Fruit fly (Drosophila melanogaster): ENCODE data around the gene Pxt.
A peak's percentile ranks its signal among the peaks of the same experiment; 100 is the strongest.

Pxt gene

DNA sequence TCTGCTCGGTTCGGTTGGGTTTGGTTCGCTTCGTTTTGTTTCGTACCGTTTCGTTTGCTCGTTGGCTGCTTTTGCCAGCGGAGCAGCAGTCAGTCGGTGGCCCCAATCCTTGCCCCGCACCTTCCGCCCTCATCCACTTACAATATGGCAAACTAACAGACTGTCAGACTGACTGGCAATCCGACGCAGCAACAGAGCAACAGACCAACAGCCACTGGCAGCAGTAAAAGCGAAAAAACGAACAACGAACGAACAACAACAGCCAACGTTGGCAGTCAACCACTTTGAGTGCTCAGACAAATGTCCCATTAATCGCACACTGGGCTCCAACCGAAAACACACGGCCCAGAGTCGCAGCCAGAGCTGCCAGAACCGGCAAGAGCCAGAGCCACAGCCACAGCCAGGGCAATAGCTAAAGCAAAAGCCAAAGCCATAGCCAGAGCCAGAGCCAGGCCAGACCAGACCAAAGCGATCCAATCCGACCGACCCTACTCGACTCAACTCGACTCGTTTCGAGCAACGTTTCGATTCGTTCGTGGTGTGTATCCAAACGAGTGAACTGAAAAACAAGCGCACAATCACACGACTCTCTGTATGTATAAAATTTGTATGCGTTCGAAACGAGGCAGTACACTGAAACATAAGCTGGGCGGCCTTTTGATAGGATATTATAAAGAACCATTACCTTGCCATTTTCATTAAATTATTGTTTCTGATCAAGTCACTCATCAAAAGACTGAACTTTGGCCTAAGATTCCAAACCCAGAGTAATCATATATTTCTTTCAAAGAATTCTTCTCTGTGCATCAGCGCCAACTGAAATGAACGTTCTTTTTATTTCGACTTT, 15.3 kb upstream of the Pxt start (continued):
- TF ChIP-seq Scr (GFP tag; IDR thresholded peaks at IDR 0.05; ENCODE audit: partially characterized antibody) (no peak), maf-S (GFP tag; optimal IDR thresholded peaks at IDR 0.05) (peak; percentile 99), fd64A (GFP tag; optimal IDR thresholded peaks at IDR 0.05) (peak; percentile 97), chm (GFP tag; IDR thresholded peaks at IDR 0.05) (peak; percentile 99), C15 (GFP tag; IDR thresholded peaks at IDR 0.05) (peak; percentile 97), Dbx (GFP tag; IDR thresholded peaks at IDR 0.05) (peak; percentile 99), CG2120 (GFP tag; optimal IDR thresholded peaks at IDR 0.05) (peak; percentile 99), TFAM (GFP tag; optimal IDR thresholded peaks at IDR 0.05) (peak; percentile 92), gro (GFP tag; optimal IDR thresholded peaks at IDR 0.05) (peak; percentile 99), sqz (GFP tag; optimal IDR thresholded peaks at IDR 0.05) (peak; percentile 96), Dip3 (GFP tag; optimal IDR thresholded peaks at IDR 0.05) (peak; percentile 99), fu2 (GFP tag; optimal IDR thresholded peaks at IDR 0.05) (peak; percentile 99), Optix (GFP tag; IDR thresholded peaks at IDR 0.05) (peak; percentile 99), pita (GFP tag; optimal IDR thresholded peaks at IDR 0.05) (no peak), CG10274 (GFP tag; optimal IDR thresholded peaks at IDR 0.05) (peak; percentile 93), az2 (GFP tag; optimal IDR thresholded peaks at IDR 0.05) (peak; percentile 99), ase (GFP tag; IDR thresholded peaks at IDR 0.05) (peak; percentile 99), z (GFP tag; IDR thresholded peaks at IDR 0.05) (peak; percentile 76; the same call in 2 of the 3 replicates), ap (GFP tag; IDR thresholded peaks at IDR 0.05) (peak; percentile 99), pb (GFP tag; optimal IDR thresholded peaks at IDR 0.05) (peak; percentile 99), CG34376 (GFP tag; optimal IDR thresholded peaks at IDR 0.05) (peak; percentile 92), CG3838 (GFP tag; optimal IDR thresholded peaks at IDR 0.05) (peak; percentile 96), jing (GFP tag; optimal IDR thresholded peaks at IDR 0.05) (peak; percentile 99), Gsc (GFP tag; IDR thresholded peaks at IDR 0.05) (peak; percentile 97), HmgZ (tag; optimal IDR thresholded peaks at IDR 0.05) (peak; percentile 98), hb (GFP tag; IDR thresholded peaks at IDR 0.05; ENCODE audit: partially characterized antibody) (no peak), CG17612 (GFP tag; IDR thresholded peaks at IDR 0.05) (peak; percentile 98), eve (GFP tag; optimal IDR thresholded peaks at IDR 0.05) (no peak), CG1233 (GFP tag; optimal IDR thresholded peaks at IDR 0.05) (peak; percentile 98), CG10959 (GFP tag; IDR thresholded peaks at IDR 0.05) (peak; percentile 96), Six4 (GFP tag; optimal IDR thresholded peaks at IDR 0.05) (peak; percentile 99), kay (GFP tag; optimal IDR thresholded peaks at IDR 0.05) (peak; percentile 99), CG3726 (GFP tag; IDR thresholded peaks at IDR 0.05) (peak; percentile 99), dmrt11E (tag; optimal IDR thresholded peaks at IDR 0.05) (peak; percentile 98), p53 (GFP tag; optimal IDR thresholded peaks at IDR 0.05) (peak; percentile 97), Neu2 (GFP tag; optimal IDR thresholded peaks at IDR 0.05; ENCODE audit: borderline replicate concordance) (peak; percentile 90), nom (GFP tag; optimal IDR thresholded peaks at IDR 0.05) (peak; percentile 99), gcm2 (GFP tag; optimal IDR thresholded peaks at IDR 0.05) (peak; percentile 99), CG15011 (GFP tag; optimal IDR thresholded peaks at IDR 0.05) (peak; percentile 98), Oaz (GFP tag; IDR thresholded peaks at IDR 0.05) (peak; percentile 97), CG7556 (GFP tag; optimal IDR thresholded peaks at IDR 0.05) (peak; percentile 99), sima (GFP tag; optimal IDR thresholded peaks at IDR 0.05) (peak; percentile 98), mld (GFP tag; IDR thresholded peaks at IDR 0.05; ENCODE audit: partially characterized antibody) (no peak), Sox100B (GFP tag; optimal IDR thresholded peaks at IDR 0.05) (peak; percentile 98), CG15696 (tag; optimal IDR thresholded peaks at IDR 0.05) (peak; percentile 84), mirr (GFP tag; optimal IDR thresholded peaks at IDR 0.05) (peak; percentile 68), CG10654 (GFP tag; optimal IDR thresholded peaks at IDR 0.05) (peak; percentile 99), CG10366 (GFP tag; IDR thresholded peaks at IDR 0.05) (peak; percentile 99), CG4730 (GFP tag; IDR thresholded peaks at IDR 0.05) (peak; percentile 99), NK7.1 (GFP tag; optimal IDR thresholded peaks at IDR 0.05) (peak; percentile 99)

All from whole organism, embryonic.